Fruit fly (Drosophila melanogaster): ENCODE data around the gene Cyp4c3.

DNA sequence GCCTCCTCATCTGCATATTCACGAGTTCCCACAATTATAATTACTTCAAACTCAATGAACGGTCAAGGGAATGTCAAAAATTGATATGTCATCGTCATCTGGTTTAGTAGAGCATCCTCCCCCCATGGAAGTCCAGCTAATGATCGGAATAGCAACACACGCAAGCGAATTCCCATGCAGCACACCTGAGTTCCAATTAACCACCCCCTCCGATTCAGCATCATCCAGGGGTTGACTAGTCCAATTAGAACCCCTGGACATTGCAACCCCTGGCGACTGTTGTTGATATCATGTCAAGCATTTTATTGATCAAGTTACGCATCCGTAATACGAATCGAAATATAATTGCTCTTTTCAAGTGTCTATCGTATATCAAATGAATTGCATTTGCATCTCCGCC lies 43.4 kb upstream of the Cyp4c3 start:
- TF ChIP-seq Sin3A (optimal IDR thresholded peaks at IDR 0.05) (no peak), psq (optimal IDR thresholded peaks at IDR 0.05) (no peak), insv (optimal IDR thresholded peaks at IDR 0.05) (no peak), h (optimal IDR thresholded peaks at IDR 0.05) (no peak), Myc (optimal IDR thresholded peaks at IDR 0.05) (no peak)
